Worm (Caenorhabditis elegans) whole organism, L2 larva: ENCODE results near the gene madf-5.
A peak's percentile ranks its signal among the peaks of the same experiment; 100 is the strongest.

ENCODE experiments used
- C34F6.9 ChIP-seq: fragments of 150-350 bp; optimal IDR thresholded peaks from 2 replicates; lab custom pipeline; 2014; ENCODE audit warnings: missing biosample characterization, missing genetic modification characterization
- alr-1 ChIP-seq: fragments of 150-350 bp; optimal IDR thresholded peaks from 2 replicates; lab custom pipeline; 2014; ENCODE audit warnings: missing biosample characterization, missing genetic modification characterization
- ama-1 ChIP-seq: fragments of 150-350 bp; optimal IDR thresholded peaks from 2 replicates; lab custom pipeline; 2018; ENCODE audit warnings: inconsistent platforms
- blmp-1 ChIP-seq: sonication (generic microtip); optimal IDR thresholded peaks from 2 replicates; lab custom pipeline; 2017; ENCODE audit warnings: missing genetic modification characterization, mild to moderate bottlenecking, missing compliant biosample characterization, antibody characterized with exemption, moderate library complexity; ENCODE audit not compliant: insufficient read depth
- ceh-16 ChIP-seq: fragments of 150-350 bp; optimal IDR thresholded peaks from 2 replicates; lab custom pipeline; 2014; ENCODE audit warnings: missing biosample characterization, missing genetic modification characterization
- ceh-82 ChIP-seq: fragments of 150-350 bp; optimal IDR thresholded peaks from 2 replicates; lab custom pipeline; 2014; ENCODE audit warnings: missing biosample characterization, missing genetic modification characterization
- crh-2 ChIP-seq: sonication (generic microtip); optimal IDR thresholded peaks from 2 replicates; lab custom pipeline; 2017; ENCODE audit warnings: missing biosample characterization, missing genetic modification characterization
- dmd-4 ChIP-seq: sonication (generic microtip); optimal IDR thresholded peaks from 2 replicates; lab custom pipeline; 2017; ENCODE audit warnings: missing biosample characterization, missing genetic modification characterization
- egl-27 ChIP-seq: sonication (generic microtip); optimal IDR thresholded peaks from 3 replicates; lab custom pipeline; 2017; ENCODE audit warnings: missing biosample characterization, missing genetic modification reagents, missing genetic modification characterization
- elt-1 ChIP-seq: fragments of 150-350 bp; optimal IDR thresholded peaks from 2 replicates; lab custom pipeline; 2014; ENCODE audit warnings: missing biosample characterization, missing genetic modification characterization
- elt-3 ChIP-seq: sonication (generic microtip); optimal IDR thresholded peaks from 2 replicates; lab custom pipeline; 2017; ENCODE audit warnings: missing biosample characterization, missing genetic modification characterization
- lin-11 ChIP-seq: fragments of 150-350 bp; sonication (generic microtip); optimal IDR thresholded peaks from 2 replicates; lab custom pipeline; 2014; ENCODE audit warnings: missing biosample characterization, missing genetic modification characterization, inconsistent platforms, mixed read lengths
- lin-13 ChIP-seq: fragments of 150-350 bp; optimal IDR thresholded peaks from 2 replicates; lab custom pipeline; 2014; ENCODE audit warnings: missing biosample characterization, missing genetic modification reagents, missing genetic modification characterization
- lsy-2 ChIP-seq, 2 experiments: fragments of 150-350 bp in 1 of 2; sonication (generic microtip) in 1 of 2; optimal IDR thresholded peaks; 2 replicates each; lab custom pipeline; 2014 to 2017; ENCODE audit warnings: missing biosample characterization in 2 of 2, missing genetic modification characterization in 2 of 2
- mab-5 ChIP-seq: fragments of 150-350 bp; optimal IDR thresholded peaks from 2 replicates; lab custom pipeline; 2014; ENCODE audit warnings: missing biosample characterization, missing genetic modification characterization
- mbf-1 ChIP-seq: sonication (generic microtip); optimal IDR thresholded peaks from 2 replicates; lab custom pipeline; 2017; ENCODE audit warnings: missing biosample characterization, missing genetic modification characterization
- mdl-1 ChIP-seq, 2 experiments: fragments of 150-350 bp in 1 of 2; sonication (generic microtip) in 1 of 2; optimal IDR thresholded peaks; 2 replicates each; lab custom pipeline; 2017; ENCODE audit warnings: missing biosample characterization in 2 of 2, missing genetic modification characterization in 2 of 2
- nhr-10 ChIP-seq: sonication (generic microtip); optimal IDR thresholded peaks from 2 replicates; lab custom pipeline; 2017; ENCODE audit warnings: missing biosample characterization, missing genetic modification characterization
- nhr-11 ChIP-seq: fragments of 150-350 bp; optimal IDR thresholded peaks from 2 replicates; lab custom pipeline; 2014; ENCODE audit warnings: missing biosample characterization, missing genetic modification characterization
- nhr-12 ChIP-seq: fragments of 150-350 bp; optimal IDR thresholded peaks from 2 replicates; lab custom pipeline; 2014; ENCODE audit warnings: missing biosample characterization, missing genetic modification characterization
- nhr-129 ChIP-seq: fragments of 150-350 bp; optimal IDR thresholded peaks from 2 replicates; lab custom pipeline; 2014; ENCODE audit warnings: missing biosample characterization, missing genetic modification characterization
- nhr-21 ChIP-seq: fragments of 150-350 bp; optimal IDR thresholded peaks from 2 replicates; lab custom pipeline; 2014; ENCODE audit warnings: missing biosample characterization, missing genetic modification characterization
- nhr-23 ChIP-seq: fragments of 150-350 bp; optimal IDR thresholded peaks from 2 replicates; lab custom pipeline; 2014; ENCODE audit warnings: missing biosample characterization, missing genetic modification reagents, missing genetic modification characterization
- nhr-237 ChIP-seq: fragments of 150-350 bp; optimal IDR thresholded peaks from 2 replicates; lab custom pipeline; 2014; ENCODE audit warnings: missing biosample characterization, missing genetic modification characterization
- nhr-25 ChIP-seq: fragments of 150-350 bp; sonication (generic microtip); optimal IDR thresholded peaks from 3 replicates; lab custom pipeline; 2014; ENCODE audit warnings: missing biosample characterization, missing genetic modification characterization
- nhr-6 ChIP-seq: fragments of 150-350 bp; optimal IDR thresholded peaks from 2 replicates; lab custom pipeline; 2014; ENCODE audit warnings: missing biosample characterization, missing genetic modification characterization
- nhr-77 ChIP-seq: fragments of 150-350 bp; optimal IDR thresholded peaks from 2 replicates; lab custom pipeline; 2014; ENCODE audit warnings: missing biosample characterization, missing genetic modification characterization
- skn-1 ChIP-seq: sonication (generic microtip); optimal IDR thresholded peaks from 2 replicates; lab custom pipeline; 2017; ENCODE audit warnings: missing biosample characterization, missing genetic modification characterization
- unc-55 ChIP-seq: fragments of 150-350 bp; sonication (generic microtip); optimal IDR thresholded peaks from 3 replicates; lab custom pipeline; 2014; ENCODE audit warnings: missing biosample characterization, missing genetic modification reagents, missing genetic modification characterization
- zag-1 ChIP-seq: fragments of 150-350 bp; optimal IDR thresholded peaks from 2 replicates; lab custom pipeline; 2014; ENCODE audit warnings: missing biosample characterization, missing genetic modification characterization
- ztf-1 ChIP-seq: fragments of 200-800 bp; sonication (Bioruptor generic); conservative IDR thresholded peaks from 2 replicates; pipeline ENCODE4 v1.3.6; 2022; ENCODE audit warnings: missing genetic modification characterization, missing compliant biosample characterization
- ztf-11 ChIP-seq: sonication (generic microtip); optimal IDR thresholded peaks from 2 replicates; lab custom pipeline; 2017; ENCODE audit warnings: missing biosample characterization, missing genetic modification characterization

madf-5 gene

ce11 chrII:14599933-14600630, 26.7 kb downstream of the madf-5 start (continued):
- no peak for TF ChIP-seq mab-5 (tag; lab: Kevin White, UChicago)
- TF ChIP-seq ceh-82, result no peak
- no peak for TF ChIP-seq nhr-12 (tag; lab: Kevin White, UChicago)
- no peak for TF ChIP-seq egl-27 (tag; lab: Kevin White, UChicago)
- no peak for TF ChIP-seq nhr-77 (tag; lab: Kevin White, UChicago)
- no peak for TF ChIP-seq elt-1 (tag; lab: Kevin White, UChicago)
- no peak for TF ChIP-seq nhr-10 (tag; lab: Kevin White, UChicago)
- no peak for TF ChIP-seq alr-1 (tag; lab: Kevin White, UChicago)
- no peak for TF ChIP-seq ztf-1 (GFP tag; lab: Robert Waterston, UW)
- no peak for TF ChIP-seq ztf-11
- TF ChIP-seq nhr-129 (tag; lab: Kevin White, UChicago), result peak; percentile 36
- TF ChIP-seq ama-1 (lab: Kevin White, UChicago), result no peak
- no peak for TF ChIP-seq nhr-23 (tag; lab: Kevin White, UChicago)
- no peak for TF ChIP-seq mdl-1 (tag; optimal IDR thresholded peaks at IDR 0.05; lab: Kevin White, UChicago)
- TF ChIP-seq nhr-6, result no peak
- TF ChIP-seq nhr-237 (tag; lab: Kevin White, UChicago), result no peak
- peak in 1 of 2 experiments; percentile 11 for TF ChIP-seq lsy-2 (tag; optimal IDR thresholded peaks at IDR 0.05; lab: Kevin White, UChicago)
- no peak for TF ChIP-seq C34F6.9 (tag; lab: Kevin White, UChicago)
- TF ChIP-seq skn-1 (tag; lab: Kevin White, UChicago), result no peak
- no peak for TF ChIP-seq lin-13
- peak; percentile 27 for TF ChIP-seq nhr-25

ce11 chrII:14600852-14601313, 27.5 kb downstream of the madf-5 start, which contains the start of gene tps-2:
tps-2 (plus strand) TSS chrII:14600902.
- TF ChIP-seq nhr-25, result no peak
- peak; percentile 60 for TF ChIP-seq ama-1 (lab: Kevin White, UChicago)

ce11 chrII:14602735-14603134, 29.3 kb downstream of the madf-5 start:
- TF ChIP-seq lsy-2 (tag; optimal IDR thresholded peaks at IDR 0.05; lab: Kevin White, UChicago) (no peak), dmd-4 (tag; lab: Kevin White, UChicago) (no peak), nhr-11 (tag; lab: Kevin White, UChicago) (no peak), zag-1 (no peak), nhr-21 (tag; lab: Kevin White, UChicago) (no peak), lin-11 (no peak), nhr-23 (tag; lab: Kevin White, UChicago) (no peak), skn-1 (tag; lab: Kevin White, UChicago) (no peak), ceh-82 (no peak), nhr-6 (no peak), ztf-1 (GFP tag; lab: Robert Waterston, UW) (no peak), elt-3 (tag; lab: Kevin White, UChicago) (no peak), nhr-77 (tag; lab: Kevin White, UChicago) (no peak), nhr-237 (tag; lab: Kevin White, UChicago) (no peak), mbf-1 (tag; lab: Kevin White, UChicago) (no peak), ztf-11 (no peak)

- TF ChIP-seq unc-55 (no peak), nhr-12 (tag; lab: Kevin White, UChicago) (no peak), alr-1 (tag; lab: Kevin White, UChicago) (no peak), mbf-1 (tag; lab: Kevin White, UChicago) (no peak), blmp-1 (tag; lab: Kevin White, UChicago) (no peak), nhr-25 (no peak), lsy-2 (tag; optimal IDR thresholded peaks at IDR 0.05; lab: Kevin White, UChicago) (no peak)
Measured at ce11 chrII:14604261-14604660, 30.8 kb downstream of the madf-5 start.

ce11 chrII:14605026-14605425, 31.6 kb downstream of the madf-5 start:
- TF ChIP-seq nhr-6 (peak; percentile 11), skn-1 (tag; lab: Kevin White, UChicago) (no peak), crh-2 (tag; lab: Kevin White, UChicago) (no peak)
- TF ChIP-seq, all 48 proteins: peak for 1

ce11 chrII:14605479-14605878, 32.1 kb downstream of the madf-5 start, which contains the start of gene F19H8.2:
F19H8.2 (minus strand) TSS chrII:14605869.
- peak; percentile 53 for TF ChIP-seq ama-1 (lab: Kevin White, UChicago)
- TF ChIP-seq ztf-1 (GFP tag; lab: Robert Waterston, UW), result no peak
- peak; percentile 31 for TF ChIP-seq ceh-16 (tag; lab: Kevin White, UChicago)
